Worm (Caenorhabditis elegans) whole organism, L3 larva: ENCODE measurements around the gene ufl-1.

Experiments
- R02D3.7 ChIP-seq: fragments of 150-350 bp; optimal IDR thresholded peaks from 2 replicates; lab custom pipeline; 2014; ENCODE audit warnings: missing biosample characterization, missing genetic modification characterization
- ZK546.5 ChIP-seq: sonication (generic microtip); optimal IDR thresholded peaks from 2 replicates; lab custom pipeline; 2017; ENCODE audit warnings: missing biosample characterization, missing genetic modification characterization
- aly-2 ChIP-seq: fragments of 150-350 bp; optimal IDR thresholded peaks from 2 replicates; lab custom pipeline; 2014; ENCODE audit warnings: missing biosample characterization, missing genetic modification characterization
- ceh-28 ChIP-seq: fragments of 150-350 bp; optimal IDR thresholded peaks from 2 replicates; lab custom pipeline; 2014; ENCODE audit warnings: missing biosample characterization, missing genetic modification reagents, missing genetic modification characterization
- ceh-82 ChIP-seq: fragments of 150-350 bp; optimal IDR thresholded peaks from 2 replicates; lab custom pipeline; 2014; ENCODE audit warnings: missing biosample characterization, missing genetic modification characterization
- daf-12 ChIP-seq: fragments of 150-350 bp; optimal IDR thresholded peaks from 2 replicates; lab custom pipeline; 2014; ENCODE audit warnings: missing biosample characterization, missing genetic modification reagents, missing genetic modification characterization
- egl-27 ChIP-seq: sonication (generic microtip); optimal IDR thresholded peaks from 4 replicates; lab custom pipeline; 2017; ENCODE audit warnings: missing biosample characterization, missing genetic modification reagents, missing genetic modification characterization
- egl-5 ChIP-seq: fragments of 150-350 bp; optimal IDR thresholded peaks from 2 replicates; lab custom pipeline; 2017; ENCODE audit warnings: missing biosample characterization, missing genetic modification reagents, missing genetic modification characterization, inconsistent platforms
- elt-1 ChIP-seq: fragments of 150-350 bp; optimal IDR thresholded peaks from 2 replicates; lab custom pipeline; 2014; ENCODE audit warnings: missing biosample characterization, missing genetic modification characterization
- elt-2 ChIP-seq: sonication (generic microtip); optimal IDR thresholded peaks from 2 replicates; lab custom pipeline; 2016; ENCODE audit warnings: missing genetic modification reagents, mild to moderate bottlenecking, missing genetic modification characterization, missing compliant biosample characterization
- elt-3 ChIP-seq, 3 experiments: fragments of 150-350 bp in 1 of 3; sonication (generic microtip) in 2 of 3; optimal IDR thresholded peaks; 2 replicates in 2 of 3; 4 replicates in 1 of 3; lab custom pipeline; 2014 to 2017; ENCODE audit warnings: missing biosample characterization in 3 of 3, missing genetic modification characterization in 3 of 3
- fkh-10 ChIP-seq: sonication (generic microtip); optimal IDR thresholded peaks from 2 replicates; lab custom pipeline; 2017; ENCODE audit warnings: missing biosample characterization, missing genetic modification reagents, missing genetic modification characterization
- fkh-2 ChIP-seq: fragments of 150-350 bp; optimal IDR thresholded peaks from 2 replicates; lab custom pipeline; 2014; ENCODE audit warnings: missing biosample characterization, missing genetic modification reagents, missing genetic modification characterization
- fos-1 ChIP-seq: fragments of 150-350 bp; optimal IDR thresholded peaks from 2 replicates; lab custom pipeline; 2014; ENCODE audit warnings: missing biosample characterization, missing genetic modification characterization
- hmg-11 ChIP-seq: sonication (generic microtip); optimal IDR thresholded peaks from 2 replicates; lab custom pipeline; 2016; ENCODE audit warnings: missing genetic modification characterization, missing compliant biosample characterization
- jun-1 ChIP-seq: fragments of 150-350 bp; optimal IDR thresholded peaks from 2 replicates; lab custom pipeline; 2014; ENCODE audit warnings: missing biosample characterization, missing genetic modification reagents, missing genetic modification characterization
- lin-15B ChIP-seq: fragments of 150-350 bp; optimal IDR thresholded peaks from 2 replicates; lab custom pipeline; 2014; ENCODE audit warnings: missing biosample characterization, missing genetic modification characterization
- lin-39 ChIP-seq: fragments of 150-350 bp; optimal IDR thresholded peaks from 2 replicates; lab custom pipeline; 2018; ENCODE audit warnings: missing biosample characterization, missing genetic modification reagents, missing genetic modification characterization
- lsy-12 ChIP-seq: sonication (generic microtip); optimal IDR thresholded peaks from 2 replicates; lab custom pipeline; 2016; ENCODE audit warnings: mild to moderate bottlenecking, missing genetic modification characterization, missing compliant biosample characterization
- nfya-1 ChIP-seq: sonication (generic microtip); optimal IDR thresholded peaks from 2 replicates; lab custom pipeline; 2017; ENCODE audit warnings: missing genetic modification characterization, mild to moderate bottlenecking, missing compliant biosample characterization, antibody characterized with exemption, moderate library complexity; ENCODE audit not compliant: insufficient read depth
- nhr-12 ChIP-seq: fragments of 150-350 bp; optimal IDR thresholded peaks from 2 replicates; lab custom pipeline; 2014; ENCODE audit warnings: missing biosample characterization, missing genetic modification characterization
- nhr-23 ChIP-seq: fragments of 150-350 bp; optimal IDR thresholded peaks from 2 replicates; lab custom pipeline; 2014; ENCODE audit warnings: missing biosample characterization, missing genetic modification reagents, missing genetic modification characterization
- nhr-237 ChIP-seq: fragments of 150-350 bp; optimal IDR thresholded peaks from 2 replicates; lab custom pipeline; 2014; ENCODE audit warnings: missing biosample characterization, missing genetic modification characterization
- nhr-25 ChIP-seq: sonication (generic microtip); optimal IDR thresholded peaks from 2 replicates; lab custom pipeline; 2017; ENCODE audit warnings: missing biosample characterization, missing genetic modification characterization
- nhr-43 ChIP-seq: sonication (generic microtip); optimal IDR thresholded peaks from 2 replicates; lab custom pipeline; 2016; ENCODE audit warnings: mild to moderate bottlenecking, missing genetic modification characterization, missing compliant biosample characterization; ENCODE audit not compliant: poor library complexity, severe bottlenecking
- nhr-67 ChIP-seq: fragments of 150-350 bp; optimal IDR thresholded peaks from 2 replicates; lab custom pipeline; 2014; ENCODE audit warnings: missing biosample characterization, missing genetic modification characterization
- nhr-76 ChIP-seq: fragments of 150-350 bp; sonication (generic microtip); optimal IDR thresholded peaks from 5 replicates; lab custom pipeline; 2014; ENCODE audit warnings: missing biosample characterization, missing genetic modification characterization
- nhr-77 ChIP-seq: fragments of 150-350 bp; optimal IDR thresholded peaks from 2 replicates; lab custom pipeline; 2014; ENCODE audit warnings: missing biosample characterization, missing genetic modification characterization
- pha-4 ChIP-seq: fragments of 150-350 bp; optimal IDR thresholded peaks from 2 replicates; lab custom pipeline; 2014; ENCODE audit warnings: missing biosample characterization, missing genetic modification reagents, missing genetic modification characterization
- pqm-1 ChIP-seq: fragments of 150-350 bp; optimal IDR thresholded peaks from 2 replicates; lab custom pipeline; 2017; ENCODE audit warnings: missing biosample characterization, missing genetic modification characterization, inconsistent platforms
- skn-1 ChIP-seq: fragments of 150-350 bp; optimal IDR thresholded peaks from 2 replicates; lab custom pipeline; 2014; ENCODE audit warnings: missing biosample characterization, missing genetic modification characterization
- snpc-4 ChIP-seq: fragments of 150-350 bp; optimal IDR thresholded peaks from 2 replicates; lab custom pipeline; 2014; ENCODE audit warnings: missing biosample characterization, missing genetic modification characterization
- tbx-2 ChIP-seq: sonication (generic microtip); optimal IDR thresholded peaks from 2 replicates; lab custom pipeline; 2016; ENCODE audit warnings: mild to moderate bottlenecking, missing genetic modification characterization, missing compliant biosample characterization
- unc-62 ChIP-seq: fragments of 150-350 bp; sonication (generic microtip); optimal IDR thresholded peaks from 4 replicates; lab custom pipeline; 2014; ENCODE audit warnings: missing biosample characterization, missing genetic modification reagents, missing genetic modification characterization
- zag-1 ChIP-seq: fragments of 150-350 bp; optimal IDR thresholded peaks from 2 replicates; lab custom pipeline; 2014; ENCODE audit warnings: missing biosample characterization, missing genetic modification characterization
- ztf-4 ChIP-seq: fragments of 150-350 bp; optimal IDR thresholded peaks from 2 replicates; lab custom pipeline; 2014; ENCODE audit warnings: missing biosample characterization, missing genetic modification characterization

ufl-1 gene

DNA sequence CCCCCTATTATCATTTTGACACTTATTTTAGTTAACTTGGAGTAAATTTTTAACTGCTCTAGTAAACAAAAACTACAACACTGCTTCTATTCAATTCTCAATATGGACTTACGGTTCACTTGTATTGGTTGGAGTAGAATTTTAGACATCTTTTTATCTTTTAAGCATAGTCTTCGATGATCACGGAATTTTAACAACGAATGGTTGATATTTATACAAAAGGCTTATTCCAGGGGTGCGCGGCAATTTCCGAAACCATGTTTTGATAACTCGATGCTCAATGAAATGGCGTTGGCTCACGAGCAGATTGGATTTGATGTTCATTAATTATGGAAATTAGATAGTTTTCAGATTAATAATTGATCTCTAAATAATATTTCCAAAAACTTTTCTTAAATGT is 6.8 kb upstream of the ufl-1 start:
- TF ChIP-seq elt-3 (tag; optimal IDR thresholded peaks at IDR 0.05; lab: Kevin White, UChicago) (no peak), lin-15B (tag; lab: Kevin White, UChicago) (no peak), nhr-43 (tag; lab: Kevin White, UChicago) (no peak), lsy-12 (tag; lab: Kevin White, UChicago) (no peak), nhr-76 (tag; lab: Kevin White, UChicago) (no peak), elt-2 (tag; lab: Kevin White, UChicago) (no peak), nhr-12 (no peak)

DNA sequence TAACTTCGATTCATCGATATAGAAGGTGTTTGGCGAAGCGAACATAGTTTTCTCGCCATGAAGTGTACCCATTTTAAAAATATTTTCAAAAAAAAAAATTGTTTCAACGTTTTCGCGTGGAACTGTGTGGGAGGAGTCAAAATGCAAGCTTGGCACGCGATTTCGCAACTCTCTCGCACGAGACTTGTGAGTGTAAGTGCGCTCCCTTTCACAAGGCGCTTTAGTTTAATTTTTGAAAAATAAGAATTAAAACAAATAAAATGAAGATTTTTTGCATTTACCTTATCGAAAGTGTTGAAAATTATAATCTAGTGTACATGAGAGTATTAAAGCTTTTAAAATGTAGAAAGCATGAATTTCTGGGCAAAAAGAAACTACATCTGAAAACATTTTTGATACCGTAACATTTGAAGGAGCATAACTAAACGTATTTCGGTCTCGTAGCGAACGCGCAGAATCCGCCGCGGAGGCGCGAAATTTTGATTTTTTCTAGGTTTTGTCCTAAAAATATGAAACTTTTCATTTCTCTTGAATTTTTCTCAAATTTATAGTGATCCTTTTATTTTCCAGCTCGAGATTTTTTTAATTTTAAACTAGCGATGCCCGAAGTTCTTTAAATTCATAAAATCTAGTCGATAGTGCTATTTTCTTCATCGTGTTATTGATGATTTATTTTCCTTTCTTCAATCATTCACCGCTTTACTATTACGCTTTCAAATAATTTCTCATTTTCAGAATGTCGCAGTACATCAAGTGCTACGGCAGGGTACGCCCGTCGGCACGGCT is 3.0 kb upstream of the ufl-1 start, which contains the start of the genes cogc-2 and klp-18:
cogc-2 (minus strand) TSS at position 105 of the 786 bp plus-strand sequence.
klp-18 (plus strand) TSS at position 736 of the 786 bp plus-strand sequence.
- TF ChIP-seq nhr-25 (tag; lab: Kevin White, UChicago) (peak; percentile 80), egl-5 (peak; percentile 79), skn-1 (peak; percentile 87), hmg-11 (tag; lab: Kevin White, UChicago) (peak; percentile 91), R02D3.7 (tag; lab: Kevin White, UChicago) (peak; percentile 58), nhr-43 (tag; lab: Kevin White, UChicago) (peak; percentile 79), pqm-1 (tag; lab: Kevin White, UChicago) (peak; percentile 36), egl-27 (tag; lab: Kevin White, UChicago) (no peak), fkh-10 (GFP tag; lab: Kevin White, UChicago) (peak; percentile 38), ceh-82 (tag; lab: Kevin White, UChicago) (peak; percentile 30), nhr-67 (tag; lab: Kevin White, UChicago) (no peak), fos-1 (tag; lab: Kevin White, UChicago) (no peak), tbx-2 (peak; percentile 30), nfya-1 (tag; lab: Kevin White, UChicago) (peak; percentile 88), aly-2 (no peak), lin-39 (tag; lab: Kevin White, UChicago) (peak; percentile 32), ztf-4 (no peak), ceh-28 (tag; lab: Kevin White, UChicago) (peak; percentile 39), pha-4 (tag; lab: Kevin White, UChicago) (peak; percentile 93), elt-1 (no peak), snpc-4 (tag; lab: Kevin White, UChicago) (peak; percentile 83), nhr-23 (tag; lab: Kevin White, UChicago) (peak; percentile 85), jun-1 (peak; percentile 27), ZK546.5 (tag; lab: Kevin White, UChicago) (no peak), zag-1 (no peak), lsy-12 (tag; lab: Kevin White, UChicago) (peak; percentile 68), elt-2 (tag; lab: Kevin White, UChicago) (peak; percentile 47), lin-15B (tag; lab: Kevin White, UChicago) (peak; percentile 89)
- TF ChIP-seq, all 47 proteins: peak for 20

DNA sequence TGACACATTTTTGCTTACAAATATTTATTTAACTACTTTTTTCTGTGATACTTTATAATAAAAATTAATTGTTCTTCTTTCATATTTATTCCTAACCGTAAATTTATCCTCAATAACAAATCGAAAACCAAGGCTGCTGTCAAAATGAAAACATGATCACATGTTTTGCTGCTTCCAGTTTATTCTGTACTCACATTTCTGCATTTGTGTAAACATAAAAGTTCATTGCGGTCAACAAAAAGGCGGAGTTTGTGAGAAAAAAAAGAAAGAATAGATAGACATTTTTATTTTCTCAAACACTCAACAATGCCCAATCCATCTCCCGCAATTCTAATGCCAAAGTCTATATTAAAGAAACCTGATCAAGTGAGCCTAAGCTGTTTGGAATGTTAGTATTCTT is 836 bp downstream of the ufl-1 start, which contains the start of gene C06G3.3:
C06G3.3 (plus strand) TSS at position 301 of the 400 bp plus-strand sequence.
- peak; percentile 58 for TF ChIP-seq pha-4 (tag; lab: Kevin White, UChicago)
- no peak for TF ChIP-seq nhr-237 (tag; lab: Kevin White, UChicago)

DNA sequence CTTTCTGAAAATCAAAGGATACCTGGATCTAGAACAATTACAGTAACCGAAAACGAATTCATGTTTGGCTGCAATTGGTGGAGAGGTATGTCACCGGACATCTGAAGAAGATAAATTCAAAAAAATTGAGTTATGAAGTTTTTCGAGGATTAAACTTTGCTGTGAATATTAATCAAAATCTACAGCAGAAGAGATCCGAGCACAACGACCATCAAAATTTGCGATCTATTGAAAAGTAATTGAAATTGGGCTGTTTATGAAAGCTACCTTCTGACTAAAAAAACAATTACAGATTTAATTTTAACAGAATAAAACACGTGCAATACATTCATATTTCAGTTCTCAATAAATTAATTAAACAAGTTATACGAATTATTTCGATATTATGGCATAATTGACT is 4.2 kb downstream of the ufl-1 start, which contains the start of gene C06G3.8:
C06G3.8 (minus strand) TSS at position 101 of the 400 bp plus-strand sequence.
- no peak for TF ChIP-seq fkh-2 (tag; lab: Kevin White, UChicago)
- TF ChIP-seq unc-62: no peak
- no peak for TF ChIP-seq elt-3 (tag; optimal IDR thresholded peaks at IDR 0.05; lab: Kevin White, UChicago)
- no peak for TF ChIP-seq egl-27 (tag; lab: Kevin White, UChicago)
- TF ChIP-seq daf-12: no peak
- TF ChIP-seq lin-39 (tag; lab: Kevin White, UChicago): no peak
- TF ChIP-seq nhr-77 (tag; lab: Kevin White, UChicago): no peak
- no peak for TF ChIP-seq nhr-67 (tag; lab: Kevin White, UChicago)
- TF ChIP-seq aly-2: no peak
- TF ChIP-seq nhr-12: no peak
